Fruit fly (Drosophila melanogaster) whole organism, prepupa: ENCODE results near the gene VhaAC45RP.

Experiments
- CG10631 ChIP-seq: fragments of 200-800 bp; sonication (Bioruptor generic); optimal IDR thresholded peaks from 2 replicates; lab custom pipeline; 2016; ENCODE audit warnings: missing biosample characterization, missing genetic modification characterization
- CG11294 ChIP-seq: fragments of 200-800 bp; sonication (Bioruptor generic); IDR thresholded peaks from 2 replicates; pipeline ENCODE4 v1.3.6; 2022; ENCODE audit warnings: missing biosample characterization, missing genetic modification characterization
- CG1621 ChIP-seq: fragments of 200-800 bp; sonication (Bioruptor generic); optimal IDR thresholded peaks from 3 replicates; lab custom pipeline; 2018; ENCODE audit warnings: missing biosample characterization, mild to moderate bottlenecking, missing genetic modification characterization
- CG16779 ChIP-seq: fragments of 200-800 bp; sonication (Bioruptor generic); optimal IDR thresholded peaks from 3 replicates; lab custom pipeline; 2017; ENCODE audit warnings: missing biosample characterization, mild to moderate bottlenecking, missing genetic modification characterization
- Eip78C ChIP-seq: fragments of 200-800 bp; sonication (Bioruptor generic); peaks from one replicate; lab custom pipeline; 2016; ENCODE audit warnings: missing biosample characterization, missing genetic modification characterization
- Ets21C ChIP-seq: fragments of 200-800 bp; sonication (Bioruptor generic); optimal IDR thresholded peaks from 3 replicates; lab custom pipeline; 2016; ENCODE audit warnings: missing biosample characterization, missing genetic modification characterization
- Smox ChIP-seq: fragments of 200-800 bp; sonication (Bioruptor generic); optimal IDR thresholded peaks from 3 replicates; lab custom pipeline; 2016; ENCODE audit warnings: missing biosample characterization, missing genetic modification characterization
- lz ChIP-seq: fragments of 200-800 bp; sonication (Bioruptor generic); optimal IDR thresholded peaks from 3 replicates; lab custom pipeline; 2016; ENCODE audit warnings: missing biosample characterization, missing genetic modification characterization
- net ChIP-seq: fragments of 200-800 bp; sonication (Bioruptor generic); optimal IDR thresholded peaks from 3 replicates; lab custom pipeline; 2016; ENCODE audit warnings: missing biosample characterization, missing genetic modification characterization
- spab ChIP-seq: fragments of 200-800 bp; sonication (Bioruptor generic); optimal IDR thresholded peaks from 2 replicates; lab custom pipeline; 2017; ENCODE audit warnings: missing biosample characterization, mild to moderate bottlenecking, missing genetic modification characterization, missing genetic modification reagents
- topi ChIP-seq: fragments of 200-800 bp; sonication (Bioruptor generic); optimal IDR thresholded peaks from 3 replicates; lab custom pipeline; 2016; ENCODE audit warnings: missing biosample characterization, missing genetic modification characterization

DNA sequence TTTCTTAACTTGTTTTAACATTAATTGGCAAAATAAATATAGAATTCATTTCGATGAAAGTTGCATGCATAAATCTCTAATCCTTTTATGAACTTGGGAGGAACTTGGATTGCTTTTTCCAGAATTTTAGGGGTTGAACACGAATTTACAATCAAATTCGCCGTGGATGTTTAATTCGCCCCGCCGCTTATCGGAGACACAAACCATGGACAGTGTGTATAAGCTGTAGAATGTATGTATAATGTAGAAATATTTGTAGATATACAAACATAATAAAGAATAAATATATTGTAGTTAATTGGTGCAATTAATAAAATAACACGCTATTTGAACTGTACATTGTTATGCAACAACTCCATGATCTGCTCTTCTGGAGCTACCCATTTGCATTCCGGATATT is 44.5 kb downstream of the VhaAC45RP start:
- TF ChIP-seq topi (GFP tag; lab: Kevin White, UChicago) (no peak), lz (GFP tag; lab: Kevin White, UChicago) (no peak), CG10631 (GFP tag; lab: Kevin White, UChicago) (no peak), net (no peak), spab (GFP tag; lab: Kevin White, UChicago) (no peak), CG11294 (GFP tag; lab: Robert Waterston, UW) (no peak), Eip78C (no peak), Ets21C (GFP tag; lab: Kevin White, UChicago) (no peak), CG1621 (tag; lab: Kevin White, UChicago) (no peak), CG16779 (tag; lab: Kevin White, UChicago) (no peak), Smox (GFP tag; lab: Kevin White, UChicago) (no peak)
